Worm (Caenorhabditis elegans): ENCODE results near the gene spp-13.
"Not testable (repeated sequence)": the region's sequence is repeated elsewhere in the genome, so short reads cannot be mapped to it uniquely, and the experiment has no call there.

spp-13 gene

DNA sequence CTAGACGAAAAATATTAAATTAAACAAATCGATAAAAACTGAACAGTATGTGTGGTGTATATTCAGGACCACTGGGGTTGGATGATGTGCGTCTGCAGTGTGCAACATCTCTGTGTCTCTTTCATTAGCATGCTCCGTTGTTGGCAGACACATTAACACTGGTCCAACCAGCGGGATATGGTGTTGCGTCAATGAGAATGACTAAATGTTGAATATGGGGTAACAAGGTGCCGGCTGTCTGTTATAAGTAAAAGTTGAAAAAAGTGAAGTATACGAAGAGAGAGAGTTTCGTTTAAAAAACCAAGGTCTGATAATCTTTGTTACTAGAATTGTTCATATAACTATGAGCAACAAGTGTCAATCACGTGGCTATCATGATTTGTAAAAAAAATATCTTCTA is 1.5 kb downstream of the spp-13 start, which contains the start of gene ced-8:
ced-8 (minus strand) TSS at position 101 of the 400 bp plus-strand sequence.
- no peak for TF ChIP-seq Y56A3A.18 (GFP tag; IDR thresholded peaks at IDR 0.05)
- TF ChIP-seq ets-4 (GFP tag; optimal IDR thresholded peaks at IDR 0.05): no peak
- TF ChIP-seq bed-1 (GFP tag; IDR thresholded peaks at IDR 0.05): no peak
- no peak for TF ChIP-seq xnd-1 (tag; optimal IDR thresholded peaks at IDR 0.05)
- no peak for TF ChIP-seq mel-28 (tag; optimal IDR thresholded peaks at IDR 0.05; ENCODE audit: borderline replicate concordance)
- TF ChIP-seq attf-6 (GFP tag; IDR thresholded peaks at IDR 0.05): no peak
- no peak for TF ChIP-seq mxl-1 (tag; optimal IDR thresholded peaks at IDR 0.05)
- no peak for TF ChIP-seq nhr-80 (tag; optimal IDR thresholded peaks at IDR 0.05)
- no peak for TF ChIP-seq dpff-1 (tag; optimal IDR thresholded peaks at IDR 0.05)
- TF ChIP-seq snpc-1.1 (tag; optimal IDR thresholded peaks at IDR 0.05; ENCODE audit: insufficient read depth): no peak
- TF ChIP-seq ceh-91 (GFP tag; IDR thresholded peaks at IDR 0.05): no peak
- no peak for TF ChIP-seq C17E4.6 (GFP tag; IDR thresholded peaks at IDR 0.05)
- no peak for TF ChIP-seq chd-7 (tag; optimal IDR thresholded peaks at IDR 0.05)
- TF ChIP-seq lsy-27 (tag; optimal IDR thresholded peaks at IDR 0.05; ENCODE audit: borderline replicate concordance, insufficient read depth): no peak
- no peak for TF ChIP-seq B0336.3 (GFP tag; IDR thresholded peaks at IDR 0.05)
- TF ChIP-seq egl-18 (GFP tag; IDR thresholded peaks at IDR 0.05): no peak
- no peak for TF ChIP-seq madf-8 (GFP tag; conservative IDR thresholded peaks at IDR 0.05)
- TF ChIP-seq lin-26 (GFP tag; IDR thresholded peaks at IDR 0.05): no peak
- no peak for TF ChIP-seq ceh-27 (GFP tag; optimal IDR thresholded peaks at IDR 0.05)

DNA sequence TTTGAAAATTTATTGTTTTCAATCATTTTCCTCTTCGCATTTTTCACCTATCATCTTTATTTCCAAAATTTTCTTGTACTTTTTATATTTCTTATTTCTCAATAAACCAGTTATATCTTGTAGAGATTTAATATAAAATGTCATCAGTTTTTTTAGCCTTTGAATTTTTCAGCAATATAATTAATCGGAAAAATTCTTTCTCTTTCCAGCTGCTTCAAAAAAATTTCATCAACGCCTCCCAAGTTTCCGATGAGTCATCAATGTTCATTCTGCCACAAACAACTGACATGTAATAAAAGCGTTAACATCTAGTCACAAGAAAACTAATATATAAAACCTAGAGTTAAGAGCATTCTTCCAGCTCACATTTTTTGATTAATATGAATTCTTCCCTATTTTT is 5.2 kb downstream of the spp-13 start, which contains the start of gene F08F1.4:
F08F1.4 (plus strand) TSS at position 301 of the 400 bp plus-strand sequence.
- TF ChIP-seq nfya-2 (GFP tag; IDR thresholded peaks at IDR 0.05) (no peak), madf-10 (tag; optimal IDR thresholded peaks at IDR 0.05) (no peak), gei-17 (GFP tag; optimal IDR thresholded peaks at IDR 0.05) (no peak), C06A6.2 (GFP tag; conservative IDR thresholded peaks at IDR 0.05) (no peak), fkh-3 (tag; optimal IDR thresholded peaks at IDR 0.05) (no peak), nhr-90 (tag; optimal IDR thresholded peaks at IDR 0.05) (no peak), nhr-120 (GFP tag; IDR thresholded peaks at IDR 0.05) (no peak), atf-7 (tag; optimal IDR thresholded peaks at IDR 0.05) (no peak), egl-18 (GFP tag; IDR thresholded peaks at IDR 0.05) (no peak), ceh-100 (GFP tag; IDR thresholded peaks at IDR 0.05) (no peak), pbrm-1 (GFP tag; IDR thresholded peaks at IDR 0.05) (no peak), ekl-4 (GFP tag; IDR thresholded peaks at IDR 0.05) (no peak), mcd-1 (GFP tag; IDR thresholded peaks at IDR 0.05) (no peak), hlh-26 (GFP tag; conservative IDR thresholded peaks at IDR 0.05) (no peak), B0019.2 (GFP tag; conservative IDR thresholded peaks at IDR 0.05) (no peak), F22D6.2 (tag; optimal IDR thresholded peaks at IDR 0.05) (no peak)

DNA sequence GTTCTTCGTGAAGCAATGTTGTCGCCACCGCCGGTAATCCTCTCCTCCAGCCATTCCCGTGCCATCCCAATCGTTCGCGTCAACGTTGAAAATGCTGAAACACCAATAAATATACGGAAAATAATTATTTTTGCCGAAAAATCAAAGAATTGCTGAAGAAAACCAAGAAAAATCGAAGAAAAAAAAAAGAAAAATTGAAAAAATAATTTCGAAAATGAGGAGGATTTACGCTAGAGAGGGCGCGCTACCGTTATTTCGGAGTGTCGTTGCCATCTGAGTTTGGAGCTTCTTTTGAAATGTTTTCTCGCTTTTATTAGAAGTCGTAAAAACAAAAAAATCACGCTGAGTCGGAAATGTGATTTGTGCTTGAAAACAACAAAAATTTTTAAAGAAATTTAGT is 7.6 kb downstream of the spp-13 start, which contains the start of gene F08F1.9:
F08F1.9 (minus strand) TSS at position 101 of the 400 bp plus-strand sequence.
- not testable (repeated sequence) for TF ChIP-seq ztf-3 (GFP tag; optimal IDR thresholded peaks at IDR 0.05); ccch-3 (GFP tag; optimal IDR thresholded peaks at IDR 0.05); mxl-1 (tag; optimal IDR thresholded peaks at IDR 0.05)

DNA sequence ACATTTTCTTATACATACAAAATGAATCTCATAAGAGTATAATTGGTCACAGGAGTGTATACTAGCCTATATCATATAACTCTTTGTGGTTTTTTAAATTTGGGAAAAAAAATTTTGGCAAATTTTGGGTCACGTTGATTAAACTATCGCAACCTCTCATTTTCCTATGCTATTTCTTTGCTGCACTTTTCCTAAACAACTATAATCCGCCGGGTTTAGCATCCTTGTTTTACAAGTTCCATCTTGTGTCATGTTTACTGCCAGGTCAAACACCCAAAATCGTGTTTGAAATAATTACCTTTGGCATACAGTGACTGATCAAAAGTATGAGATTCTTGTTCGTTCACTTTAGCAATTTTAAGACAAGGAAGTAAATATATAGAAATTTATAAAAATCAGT is 10.1 kb downstream of the spp-13 start, which contains the start of gene sulp-3:
sulp-3 (minus strand) TSS at position 101 of the 400 bp plus-strand sequence.
- TF ChIP-seq dpff-1 (tag; optimal IDR thresholded peaks at IDR 0.05): no peak
- TF ChIP-seq ztf-3 (GFP tag; optimal IDR thresholded peaks at IDR 0.05): no peak
- no peak for TF ChIP-seq lin-26 (GFP tag; IDR thresholded peaks at IDR 0.05)
- no peak for TF ChIP-seq ztf-25 (GFP tag; IDR thresholded peaks at IDR 0.05)
- no peak for TF ChIP-seq ZK185.1 (tag; optimal IDR thresholded peaks at IDR 0.05; ENCODE audit: poor library complexity, severe bottlenecking)
- no peak for TF ChIP-seq ets-4 (GFP tag; optimal IDR thresholded peaks at IDR 0.05)
- no peak for TF ChIP-seq tlf-1 (GFP tag; optimal IDR thresholded peaks at IDR 0.05)
- no peak for TF ChIP-seq nhr-179 (tag; optimal IDR thresholded peaks at IDR 0.05)
- TF ChIP-seq somi-1 (GFP tag; optimal IDR thresholded peaks at IDR 0.05): no peak
- no peak for TF ChIP-seq B0261.1 (tag; optimal IDR thresholded peaks at IDR 0.05)
- TF ChIP-seq ztf-18 (tag; optimal IDR thresholded peaks at IDR 0.05): no peak
- TF ChIP-seq rec-8 (tag; optimal IDR thresholded peaks at IDR 0.05): no peak
- TF ChIP-seq ceh-100 (GFP tag; IDR thresholded peaks at IDR 0.05): no peak
